Fruit fly (Drosophila melanogaster) whole organism: ENCODE results near the gene CG31904.
A peak's percentile ranks its signal among the peaks of the same experiment; 100 is the strongest.
"Not testable (repeated sequence)": the region's sequence is repeated elsewhere in the genome, so short reads cannot be mapped to it uniquely, and the experiment has no call there.

ENCODE experiments used
- CG8478 ChIP-seq: fragments of >200 bp; optimal IDR thresholded peaks from 2 replicates; lab custom pipeline; 2018; ENCODE audit warnings: inconsistent platforms
- Dll ChIP-seq: fragments of >200 bp; optimal IDR thresholded peaks from 2 replicates; lab custom pipeline; 2017
- EcR ChIP-seq, 2 experiments: fragments of >200 bp; optimal IDR thresholded peaks; 2 replicates each; lab custom pipeline; 2017; ENCODE audit warnings: missing biosample characterization in 2 of 2, missing genetic modification characterization in 2 of 2, missing genetic modification reagents in 2 of 2
- pan ChIP-seq: fragments of >200 bp; optimal IDR thresholded peaks from 2 replicates; lab custom pipeline; 2017
- psq ChIP-seq: fragments of >200 bp; optimal IDR thresholded peaks from 2 replicates; lab custom pipeline; 2017
- usp ChIP-seq: fragments of >200 bp; optimal IDR thresholded peaks from 2 replicates; lab custom pipeline; 2017; ENCODE audit warnings: missing biosample characterization, missing genetic modification characterization, mixed read lengths

CG31904 gene

dm6 chr2L:7750631-7751161 lies 12.1 kb upstream of the CG31904 start:
- TF ChIP-seq EcR (GFP tag; optimal IDR thresholded peaks at IDR 0.05; lab: Kevin White, UChicago) (peak in 1 of 2 experiments; percentile 72), CG8478 (lab: Kevin White, UChicago) (no peak)

dm6 chr2L:7746975-7747374 lies 8.4 kb upstream of the CG31904 start, which contains the start of gene ATPsynGL:
TSS of gene ATPsynGL (plus strand) at chr2L:7747275.
- no peak for TF ChIP-seq psq

- TF ChIP-seq EcR (GFP tag; optimal IDR thresholded peaks at IDR 0.05; lab: Kevin White, UChicago) (no peak), Dll (lab: Kevin White, UChicago) (no peak), CG8478 (lab: Kevin White, UChicago) (no peak), psq (no peak), usp (GFP tag; lab: Kevin White, UChicago) (no peak), pan (no peak)
Observed at dm6 chr2L:7744739-7745138, 6.1 kb upstream of the CG31904 start, which contains the start of gene CG7214. TSS of gene CG7214 (minus strand) at chr2L:7744839.

dm6 chr2L:7744208-7744607 lies 5.6 kb upstream of the CG31904 start:
- TF ChIP-seq psq = no peak
- no peak for TF ChIP-seq Dll (lab: Kevin White, UChicago)

dm6 chr2L:7741437-7741836 lies 2.8 kb upstream of the CG31904 start, which contains the start of gene Acp1:
TSS of gene Acp1 (minus strand) at chr2L:7741537.
- TF ChIP-seq EcR (GFP tag; optimal IDR thresholded peaks at IDR 0.05; lab: Kevin White, UChicago) (no peak), CG8478 (lab: Kevin White, UChicago) (no peak), pan (no peak), psq (no peak), Dll (lab: Kevin White, UChicago) (no peak), usp (GFP tag; lab: Kevin White, UChicago) (no peak)

- not testable (repeated sequence) for TF ChIP-seq psq; pan; Dll (lab: Kevin White, UChicago)
Observed at dm6 chr2L:7732570-7732969, 6.0 kb downstream of the CG31904 start, which contains the start of gene CG13796. TSS of gene CG13796 (minus strand) at chr2L:7732670.

- no peak for TF ChIP-seq psq
- no peak for TF ChIP-seq Dll (lab: Kevin White, UChicago)
- TF ChIP-seq CG8478 (lab: Kevin White, UChicago) = no peak
- TF ChIP-seq usp (GFP tag; lab: Kevin White, UChicago) = no peak
- no peak for TF ChIP-seq EcR (GFP tag; optimal IDR thresholded peaks at IDR 0.05; lab: Kevin White, UChicago)
- no peak for TF ChIP-seq pan
Observed at dm6 chr2L:7726268-7726997, 12.2 kb downstream of the CG31904 start, which contains the start of gene CG13795. TSS of gene CG13795 (minus strand) at chr2L:7726298.

dm6 chr2L:7722723-7723122 lies 15.9 kb downstream of the CG31904 start, which contains the start of gene CG13794:
TSS of gene CG13794 (minus strand) at chr2L:7722823.
- TF ChIP-seq Dll (lab: Kevin White, UChicago) = no peak
- no peak for TF ChIP-seq CG8478 (lab: Kevin White, UChicago)
- TF ChIP-seq usp (GFP tag; lab: Kevin White, UChicago) = no peak
- no peak for TF ChIP-seq EcR (GFP tag; optimal IDR thresholded peaks at IDR 0.05; lab: Kevin White, UChicago)
- no peak for TF ChIP-seq pan

dm6 chr2L:7722102-7722501 lies 16.5 kb downstream of the CG31904 start:
- no peak for TF ChIP-seq CG8478 (lab: Kevin White, UChicago)
- TF ChIP-seq pan = no peak
- no peak for TF ChIP-seq Dll (lab: Kevin White, UChicago)
- no peak for TF ChIP-seq usp (GFP tag; lab: Kevin White, UChicago)
- TF ChIP-seq psq = no peak
- TF ChIP-seq EcR (GFP tag; optimal IDR thresholded peaks at IDR 0.05; lab: Kevin White, UChicago) = no peak

dm6 chr2L:7719387-7719786 lies 19.2 kb downstream of the CG31904 start, which contains the start of gene CG13793:
TSS of gene CG13793 (minus strand) at chr2L:7719487.
- TF ChIP-seq psq (no peak), usp (GFP tag; lab: Kevin White, UChicago) (no peak), Dll (lab: Kevin White, UChicago) (no peak), CG8478 (lab: Kevin White, UChicago) (no peak), EcR (GFP tag; optimal IDR thresholded peaks at IDR 0.05; lab: Kevin White, UChicago) (no peak), pan (no peak)

- TF ChIP-seq CG8478 (lab: Kevin White, UChicago) = no peak
Observed at dm6 chr2L:7716545-7716944, 22.1 kb downstream of the CG31904 start, which contains the start of gene CG33296. TSS of gene CG33296 (minus strand) at chr2L:7716645.

dm6 chr2L:7711034-7711685 lies 27.4 kb downstream of the CG31904 start:
- TF ChIP-seq CG8478 (lab: Kevin White, UChicago) (no peak), Dll (lab: Kevin White, UChicago) (no peak), psq (no peak), EcR (GFP tag; optimal IDR thresholded peaks at IDR 0.05; lab: Kevin White, UChicago) (no peak), pan (no peak), usp (GFP tag; lab: Kevin White, UChicago) (no peak)
